Fruit fly (Drosophila melanogaster) whole organism, embryonic: ENCODE results near the gene CG33552.

ENCODE experiments used
- Adf1 ChIP-seq: fragments of 200-800 bp; sonication (Bioruptor generic); IDR thresholded peaks from 2 replicates; pipeline ENCODE4 v1.3.6; 2022; ENCODE audit warnings: missing biosample characterization, missing genetic modification characterization
- CG12219 ChIP-seq: fragments of 200-800 bp; sonication (Bioruptor generic); optimal IDR thresholded peaks from 3 replicates; lab custom pipeline; 2018; ENCODE audit warnings: missing biosample characterization, mild to moderate bottlenecking, missing genetic modification characterization
- CG16815 ChIP-seq: fragments of 200-800 bp; sonication (Bioruptor generic); optimal IDR thresholded peaks from 3 replicates; lab custom pipeline; 2017; ENCODE audit warnings: missing biosample characterization, mild to moderate bottlenecking, missing genetic modification characterization
- CG17385 ChIP-seq: fragments of 200-800 bp; sonication (Bioruptor generic); optimal IDR thresholded peaks from 3 replicates; lab custom pipeline; 2018; ENCODE audit warnings: missing biosample characterization, mild to moderate bottlenecking, missing genetic modification characterization
- CG2889 ChIP-seq: fragments of 200-800 bp; sonication (Bioruptor generic); IDR thresholded peaks from 3 replicates; pipeline ENCODE4 v1.3.6; 2022; ENCODE audit warnings: missing biosample characterization, missing genetic modification characterization
- CG31441 ChIP-seq: fragments of 200-800 bp; sonication (Bioruptor generic); IDR thresholded peaks from 2 replicates; pipeline ENCODE4 v1.3.6; 2022; ENCODE audit warnings: missing biosample characterization, missing genetic modification characterization
- CG3995 ChIP-seq: fragments of 200-800 bp; sonication (Bioruptor generic); optimal IDR thresholded peaks from 3 replicates; lab custom pipeline; 2016; ENCODE audit warnings: missing biosample characterization, missing genetic modification characterization
- CG6654 ChIP-seq: fragments of 200-800 bp; sonication (Bioruptor generic); optimal IDR thresholded peaks from 2 replicates; lab custom pipeline; 2017; ENCODE audit warnings: missing biosample characterization, mild to moderate bottlenecking, missing genetic modification characterization
- CG7271 ChIP-seq: fragments of 200-800 bp; sonication (Bioruptor generic); optimal IDR thresholded peaks from 2 replicates; lab custom pipeline; 2018; ENCODE audit warnings: missing biosample characterization, mild to moderate bottlenecking, missing genetic modification characterization, moderate library complexity
- CG7556 ChIP-seq: fragments of 200-800 bp; sonication (Bioruptor generic); optimal IDR thresholded peaks from 2 replicates; lab custom pipeline; 2017; ENCODE audit warnings: missing biosample characterization, mild to moderate bottlenecking, missing genetic modification characterization
- CG7987 ChIP-seq: fragments of 200-800 bp; sonication (Bioruptor generic); optimal IDR thresholded peaks from 2 replicates; lab custom pipeline; 2018; ENCODE audit warnings: missing biosample characterization, mild to moderate bottlenecking, missing genetic modification characterization, moderate library complexity
- CHES-1-like ChIP-seq: fragments of 200-800 bp; sonication (Bioruptor generic); optimal IDR thresholded peaks from 2 replicates; lab custom pipeline; 2016; ENCODE audit warnings: missing biosample characterization, missing genetic modification characterization
- CrebB ChIP-seq: fragments of 200-800 bp; sonication (Bioruptor generic); optimal IDR thresholded peaks from 3 replicates; lab custom pipeline; 2018; ENCODE audit warnings: missing biosample characterization, mild to moderate bottlenecking, missing genetic modification characterization
- D ChIP-seq, 2 experiments: fragments of 200-800 bp in 1 of 2; fragments of >200 bp in 1 of 2; sonication (Bioruptor generic) in 1 of 2; optimal IDR thresholded peaks; 2 replicates in 1 of 2; 3 replicates in 1 of 2; lab custom pipeline; 2017; ENCODE audit warnings: mild to moderate bottlenecking in 1 of 2, missing biosample characterization in 1 of 2, missing genetic modification characterization in 1 of 2, missing genetic modification reagents in 1 of 2
- Dref ChIP-seq: fragments of 200-800 bp; sonication (Bioruptor generic); IDR thresholded peaks from 2 replicates; pipeline ENCODE4 v1.3.6; 2022; ENCODE audit warnings: missing biosample characterization, missing genetic modification characterization
- E2f2 ChIP-seq: fragments of 200-800 bp; sonication (Bioruptor generic); IDR thresholded peaks from 2 replicates; pipeline ENCODE4 v1.3.6; 2022; ENCODE audit warnings: missing biosample characterization, missing genetic modification characterization
- Eip74EF ChIP-seq, 2 experiments: fragments of 200-800 bp in 1 of 2; fragments of >200 bp in 1 of 2; sonication (Bioruptor generic) in 1 of 2; optimal IDR thresholded peaks; 2 replicates each; lab custom pipeline; 2017 to 2019; ENCODE audit warnings: missing biosample characterization in 2 of 2, missing genetic modification characterization in 2 of 2, mild to moderate bottlenecking in 1 of 2, moderate library complexity in 1 of 2
- HLH4C ChIP-seq: fragments of 200-800 bp; sonication (Bioruptor generic); IDR thresholded peaks from 3 replicates; pipeline ENCODE4 v1.3.6; 2022; ENCODE audit warnings: missing biosample characterization, missing genetic modification characterization; ENCODE audit not compliant: partially characterized antibody
- HmgD ChIP-seq: fragments of 200-800 bp; sonication (Bioruptor generic); optimal IDR thresholded peaks from 3 replicates; lab custom pipeline; 2016; ENCODE audit warnings: missing biosample characterization, missing genetic modification characterization
- HmgZ ChIP-seq: fragments of 200-800 bp; sonication (Bioruptor generic); optimal IDR thresholded peaks from 2 replicates; lab custom pipeline; 2018; ENCODE audit warnings: missing biosample characterization, mild to moderate bottlenecking, missing genetic modification characterization
- Hr39 ChIP-seq: fragments of >200 bp; optimal IDR thresholded peaks from 2 replicates; lab custom pipeline; 2017
- Lhr ChIP-seq: fragments of 200-800 bp; sonication (Bioruptor generic); optimal IDR thresholded peaks from 3 replicates; lab custom pipeline; 2017; ENCODE audit warnings: mild to moderate bottlenecking, missing biosample characterization, missing genetic modification reagents, missing genetic modification characterization
- Mes4 ChIP-seq: fragments of 200-800 bp; sonication (Bioruptor generic); optimal IDR thresholded peaks from 2 replicates; lab custom pipeline; 2016; ENCODE audit warnings: missing biosample characterization, missing genetic modification characterization
- Rx ChIP-seq: fragments of 200-800 bp; sonication (Bioruptor generic); IDR thresholded peaks from 2 replicates; pipeline ENCODE4 v1.3.6; 2022; ENCODE audit warnings: missing biosample characterization, missing genetic modification characterization
- Sin3A ChIP-seq: fragments of >200 bp; optimal IDR thresholded peaks from 2 replicates; lab custom pipeline; 2018
- Sox100B ChIP-seq: fragments of 200-800 bp; sonication (Bioruptor generic); optimal IDR thresholded peaks from 3 replicates; lab custom pipeline; 2018; ENCODE audit warnings: missing biosample characterization, mild to moderate bottlenecking, missing genetic modification characterization
- Taf1 ChIP-seq: fragments of 200-800 bp; sonication (Bioruptor generic); IDR thresholded peaks from 2 replicates; pipeline ENCODE4 v1.3.6; 2022; ENCODE audit warnings: missing biosample characterization, missing genetic modification characterization
- Usf ChIP-seq: fragments of 200-800 bp; sonication (Bioruptor generic); optimal IDR thresholded peaks from 2 replicates; lab custom pipeline; 2017; ENCODE audit warnings: missing genotype, missing biosample characterization, missing genetic modification characterization
- bcd ChIP-seq: fragments of 200-800 bp; sonication (Bioruptor generic); optimal IDR thresholded peaks from 2 replicates; lab custom pipeline; 2017; ENCODE audit warnings: missing biosample characterization, mild to moderate bottlenecking, missing genetic modification characterization
- cad ChIP-seq: fragments of >200 bp; optimal IDR thresholded peaks from 2 replicates; lab custom pipeline; 2017; ENCODE audit warnings: missing biosample characterization, missing genetic modification characterization
- chinmo ChIP-seq: fragments of 200-800 bp; sonication (Bioruptor generic); IDR thresholded peaks from 4 replicates; pipeline ENCODE4 v1.3.6; 2022; ENCODE audit warnings: missing biosample characterization, missing genetic modification characterization; ENCODE audit not compliant: partially characterized antibody
- exex ChIP-seq: fragments of 200-800 bp; sonication (Bioruptor generic); optimal IDR thresholded peaks from 4 replicates; lab custom pipeline; 2018; ENCODE audit warnings: missing biosample characterization, mild to moderate bottlenecking, missing genetic modification characterization, moderate library complexity
- eyg ChIP-seq: fragments of 200-800 bp; sonication (Bioruptor generic); optimal IDR thresholded peaks from 3 replicates; lab custom pipeline; 2016; ENCODE audit warnings: missing biosample characterization, missing genetic modification characterization
- fd64A ChIP-seq: fragments of 200-800 bp; sonication (Bioruptor generic); optimal IDR thresholded peaks from 3 replicates; lab custom pipeline; 2018; ENCODE audit warnings: missing biosample characterization, mild to moderate bottlenecking, missing genetic modification characterization
- gsb-n ChIP-seq: fragments of 200-800 bp; sonication (Bioruptor generic); optimal IDR thresholded peaks from 3 replicates; lab custom pipeline; 2018; ENCODE audit warnings: missing biosample characterization, mild to moderate bottlenecking, missing genetic modification characterization
- hb ChIP-seq: fragments of 200-800 bp; sonication (Bioruptor generic); IDR thresholded peaks from 3 replicates; pipeline ENCODE4 v1.3.6; 2022; ENCODE audit warnings: missing biosample characterization, missing genetic modification characterization; ENCODE audit not compliant: partially characterized antibody
- mld ChIP-seq: fragments of 200-800 bp; sonication (Bioruptor generic); IDR thresholded peaks from 3 replicates; pipeline ENCODE4 v1.3.6; 2022; ENCODE audit warnings: missing biosample characterization, missing genetic modification characterization; ENCODE audit not compliant: partially characterized antibody
- nerfin-2 ChIP-seq: fragments of 200-800 bp; sonication (Bioruptor generic); IDR thresholded peaks from 2 replicates; pipeline ENCODE4 v1.3.6; 2022; ENCODE audit warnings: missing biosample characterization, missing genetic modification characterization; ENCODE audit not compliant: partially characterized antibody
- nmo ChIP-seq: fragments of 200-800 bp; sonication (Bioruptor generic); optimal IDR thresholded peaks from 2 replicates; lab custom pipeline; 2018; ENCODE audit warnings: missing biosample characterization, mild to moderate bottlenecking, missing genetic modification characterization, moderate library complexity
- psq ChIP-seq: fragments of 200-800 bp; sonication (Bioruptor generic); optimal IDR thresholded peaks from 2 replicates; lab custom pipeline; 2017; ENCODE audit warnings: missing biosample characterization, missing genetic modification characterization
- ranshi ChIP-seq: fragments of 200-800 bp; sonication (Bioruptor generic); IDR thresholded peaks from 2 replicates; pipeline ENCODE4 v1.3.6; 2022; ENCODE audit warnings: missing biosample characterization, missing genetic modification characterization
- schlank ChIP-seq: fragments of 200-800 bp; sonication (Bioruptor generic); optimal IDR thresholded peaks from 2 replicates; lab custom pipeline; 2018; ENCODE audit warnings: missing biosample characterization, mild to moderate bottlenecking, missing genetic modification characterization
- sens-2 ChIP-seq: fragments of 200-800 bp; sonication (Bioruptor generic); IDR thresholded peaks from 2 replicates; pipeline ENCODE4 v1.3.6; 2022; ENCODE audit warnings: missing biosample characterization, missing genetic modification characterization
- seq ChIP-seq: fragments of 200-800 bp; sonication (Bioruptor generic); IDR thresholded peaks from 2 replicates; pipeline ENCODE4 v1.3.6; 2022; ENCODE audit warnings: missing biosample characterization, missing genetic modification characterization
- tx ChIP-seq: fragments of 200-800 bp; sonication (Bioruptor generic); optimal IDR thresholded peaks from 2 replicates; lab custom pipeline; 2016; ENCODE audit warnings: missing biosample characterization, missing genetic modification characterization
- z ChIP-seq: fragments of 200-800 bp; sonication (Bioruptor generic); IDR thresholded peaks from 3 replicates; pipeline ENCODE4 v1.3.6; 2022; ENCODE audit warnings: missing biosample characterization, missing genetic modification characterization
- zen ChIP-seq: fragments of 200-800 bp; sonication (Bioruptor generic); optimal IDR thresholded peaks from 3 replicates; lab custom pipeline; 2018; ENCODE audit warnings: missing biosample characterization, mild to moderate bottlenecking, missing genetic modification characterization, moderate library complexity
- zfh2 ChIP-seq: fragments of 200-800 bp; sonication (Bioruptor generic); optimal IDR thresholded peaks from 2 replicates; lab custom pipeline; 2016; ENCODE audit warnings: missing biosample characterization, missing genetic modification characterization

CG33552 gene

DNA sequence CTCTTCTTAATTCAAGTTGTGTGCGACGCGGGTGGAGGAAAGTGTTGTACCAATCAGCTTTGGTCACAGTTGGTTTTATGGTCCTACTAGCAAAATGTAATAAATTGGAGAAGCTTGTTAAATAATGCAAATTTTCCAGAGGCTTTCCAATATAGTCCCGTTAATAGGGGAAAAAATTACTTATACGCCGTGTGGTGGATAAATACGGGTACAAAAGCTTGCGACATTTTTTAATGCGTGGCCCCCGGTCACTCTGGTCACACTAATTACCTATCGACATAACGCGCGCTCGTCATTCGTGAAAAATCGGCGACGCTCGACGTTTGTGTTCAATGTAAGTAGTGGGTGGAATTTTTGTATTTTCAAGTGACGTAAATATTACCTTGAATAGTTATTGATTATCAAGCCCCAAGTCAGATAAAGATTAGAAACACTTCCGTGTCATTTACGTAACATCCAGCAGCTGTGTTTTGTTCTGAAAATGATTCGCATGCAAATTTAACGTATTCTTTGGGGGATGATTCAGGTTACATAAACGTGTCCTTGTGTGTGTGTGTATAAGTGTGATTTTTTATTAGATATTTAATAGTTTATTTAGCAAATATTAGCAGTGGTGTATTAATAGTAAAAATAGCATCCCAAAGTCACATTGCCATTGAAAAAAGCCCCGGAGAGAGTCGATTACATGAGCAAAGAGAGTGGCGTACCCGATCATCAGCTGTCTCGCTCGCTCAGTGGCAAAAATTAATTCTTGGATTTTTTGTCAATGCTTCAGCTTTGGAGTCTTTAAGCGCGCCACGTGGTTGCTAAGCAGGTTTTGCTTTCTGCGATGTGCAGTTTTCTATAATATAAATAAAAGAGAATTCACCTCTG lies 37.6 kb downstream of the CG33552 start, which contains the start of gene Cyt-c-p (continued):
- peak; percentile 22 for TF ChIP-seq CG7556
- peak; percentile 44; the same call in 1 of the 3 replicates for TF ChIP-seq HLH4C (GFP tag; lab: Robert Waterston, UW)
- TF ChIP-seq CG7271 (tag; lab: Kevin White, UChicago): no peak
- TF ChIP-seq gsb-n (tag; lab: Kevin White, UChicago): peak; percentile 13
- TF ChIP-seq nmo (GFP tag; lab: Kevin White, UChicago): peak; percentile 73
- 0 out of 2 replicates have a peak, but pooled peaks have one; percentile 12 for TF ChIP-seq CG31441
- no peak for TF ChIP-seq CG16815 (GFP tag; lab: Kevin White, UChicago)
- TF ChIP-seq bcd (GFP tag; lab: Kevin White, UChicago): peak; percentile 6
- TF ChIP-seq Adf1 (GFP tag; lab: Robert Waterston, UW): no peak; the same call in 1 of the 2 replicates
- no peak for TF ChIP-seq eyg (GFP tag; lab: Kevin White, UChicago)
- peak; percentile 39 for TF ChIP-seq CHES-1-like (GFP tag; lab: Kevin White, UChicago)
- TF ChIP-seq Usf (GFP tag; lab: Kevin White, UChicago): no peak
- no peak for TF ChIP-seq CrebB (tag; lab: Kevin White, UChicago)
- 0 out of 3 replicates have a peak, but pooled peaks have one; percentile 24 for TF ChIP-seq hb (GFP tag; lab: Robert Waterston, UW)
- TF ChIP-seq CG2889 (GFP tag; lab: Robert Waterston, UW): no peak
- peak; percentile 7 for TF ChIP-seq Mes4 (GFP tag; lab: Kevin White, UChicago)
- no peak for TF ChIP-seq psq
- no peak for TF ChIP-seq CG3995
- TF ChIP-seq Lhr (GFP tag; lab: Kevin White, UChicago): peak; percentile 93
- 0 out of 2 replicates have a peak, but pooled peaks have one; percentile 16 for TF ChIP-seq nerfin-2
- no peak for TF ChIP-seq z
- TF ChIP-seq Dref (GFP tag; lab: Robert Waterston, UW): peak; percentile 51
- TF ChIP-seq mld (GFP tag; lab: Robert Waterston, UW): no peak
- peak in 1 of 2 experiments; percentile 77 for TF ChIP-seq Eip74EF (GFP tag; optimal IDR thresholded peaks at IDR 0.05; lab: Kevin White, UChicago)
- peak; percentile 31; the same call in 1 of the 4 replicates for TF ChIP-seq chinmo
- TF ChIP-seq Hr39 (lab: Kevin White, UChicago): no peak
- no peak for TF ChIP-seq CG12219 (GFP tag; lab: Kevin White, UChicago)
- TF ChIP-seq tx (GFP tag; lab: Kevin White, UChicago): peak; percentile 16
- 0 out of 2 replicates have a peak, but pooled peaks have one; percentile 10 for TF ChIP-seq seq (GFP tag; lab: Robert Waterston, UW)
- peak; percentile 62 for TF ChIP-seq HmgD (GFP tag; lab: Kevin White, UChicago)
- peak; percentile 80 for TF ChIP-seq HmgZ (tag; lab: Kevin White, UChicago)
- TF ChIP-seq CG17385: peak; percentile 16
- TF ChIP-seq exex (tag; lab: Kevin White, UChicago): peak; percentile 44
- TF ChIP-seq ranshi (GFP tag; lab: Robert Waterston, UW): no peak; the same call in 1 of the 2 replicates
- no peak for TF ChIP-seq Rx
- TF ChIP-seq fd64A: no peak
- no peak for TF ChIP-seq D (optimal IDR thresholded peaks at IDR 0.05; lab: Kevin White, UChicago)
- no peak for TF ChIP-seq D (GFP tag; optimal IDR thresholded peaks at IDR 0.05; lab: Kevin White, UChicago)
- peak; percentile 75 for TF ChIP-seq zen (tag; lab: Kevin White, UChicago)
- TF ChIP-seq Sin3A (lab: Kevin White, UChicago): peak; percentile 91
- TF ChIP-seq CG7987 (GFP tag; lab: Kevin White, UChicago): peak; percentile 18
- no peak for TF ChIP-seq Taf1 (GFP tag; lab: Robert Waterston, UW)
- TF ChIP-seq Sox100B (GFP tag; lab: Kevin White, UChicago): no peak
- TF ChIP-seq E2f2 (GFP tag; lab: Robert Waterston, UW): peak; percentile 99
- TF ChIP-seq sens-2: no peak
- TF ChIP-seq CG6654 (GFP tag; lab: Kevin White, UChicago): no peak
- TF ChIP-seq zfh2 (GFP tag; lab: Kevin White, UChicago): no peak
- TF ChIP-seq cad (GFP tag; lab: Kevin White, UChicago): peak; percentile 54
- TF ChIP-seq schlank (tag; lab: Kevin White, UChicago): no peak
